Worm (Caenorhabditis elegans) whole organism, L4/young adult: ENCODE measurements around the gene C01G6.9.

ENCODE experiments used
- W03F9.2 ChIP-seq: fragments of 150-350 bp; optimal IDR thresholded peaks from 2 replicates; lab custom pipeline; 2014; ENCODE audit warnings: missing biosample characterization, missing genetic modification characterization
- dao-5 ChIP-seq: sonication (generic microtip); optimal IDR thresholded peaks from 2 replicates; lab custom pipeline; 2016; ENCODE audit warnings: missing genotype, missing genetic modification characterization, moderate library complexity, missing compliant biosample characterization
- him-1 ChIP-seq: sonication (generic microtip); optimal IDR thresholded peaks from 2 replicates; lab custom pipeline; 2016; ENCODE audit warnings: missing genotype, missing genetic modification reagents, missing genetic modification characterization, missing compliant biosample characterization

DNA sequence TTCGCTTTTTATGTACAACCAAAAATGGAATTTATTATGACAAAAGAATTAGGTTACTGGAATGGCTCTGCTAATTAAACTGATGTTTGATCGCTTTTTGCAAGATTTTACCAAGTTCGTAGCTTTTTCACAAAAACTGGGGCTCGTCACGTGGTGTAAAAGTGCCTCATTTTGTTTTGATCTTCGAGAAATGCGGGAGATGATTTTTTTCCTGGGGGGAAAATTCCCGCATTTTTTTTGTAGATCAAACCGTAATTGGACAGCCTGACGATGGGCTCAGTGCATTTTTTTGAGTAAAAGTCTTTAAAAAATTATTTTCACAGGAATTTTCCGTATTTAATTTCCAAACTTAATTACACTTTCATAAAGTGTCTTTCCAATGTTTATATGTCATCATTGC lies 6.5 kb downstream of the C01G6.9 start:
- no peak for TF ChIP-seq dao-5 (tag; lab: Kevin White, UChicago)
- no peak for TF ChIP-seq him-1 (tag; lab: Kevin White, UChicago)
- no peak for TF ChIP-seq W03F9.2 (tag; lab: Kevin White, UChicago)
